Fruit fly (Drosophila melanogaster) whole organism, embryonic: Measurements from ENCODE around the gene CG11811.

ENCODE experiments used
- B-H2 ChIP-seq: fragments of 200-800 bp; sonication (Bioruptor generic); optimal IDR thresholded peaks from 2 replicates; lab custom pipeline; 2018; ENCODE audit warnings: missing biosample characterization, mild to moderate bottlenecking, missing genetic modification characterization
- CG2116 ChIP-seq: fragments of 200-800 bp; sonication (Bioruptor generic); optimal IDR thresholded peaks from 3 replicates; lab custom pipeline; 2018; ENCODE audit warnings: missing biosample characterization, mild to moderate bottlenecking, missing genetic modification characterization
- CG7786 ChIP-seq: fragments of 200-800 bp; sonication (Bioruptor generic); optimal IDR thresholded peaks from 2 replicates; lab custom pipeline; 2016; ENCODE audit warnings: missing biosample characterization, missing genetic modification characterization
- CG9876 ChIP-seq: fragments of 200-800 bp; sonication (Bioruptor generic); optimal IDR thresholded peaks from 2 replicates; lab custom pipeline; 2016; ENCODE audit warnings: missing biosample characterization, missing genetic modification characterization
- p53 ChIP-seq: fragments of 200-800 bp; sonication (Bioruptor generic); optimal IDR thresholded peaks from 2 replicates; lab custom pipeline; 2016; ENCODE audit warnings: missing biosample characterization, missing genetic modification characterization
- unc-4 ChIP-seq: fragments of 200-800 bp; sonication (Bioruptor generic); IDR thresholded peaks from 2 replicates; pipeline ENCODE4 v1.3.6; 2022; ENCODE audit warnings: missing biosample characterization, missing genetic modification characterization; ENCODE audit not compliant: partially characterized antibody

DNA sequence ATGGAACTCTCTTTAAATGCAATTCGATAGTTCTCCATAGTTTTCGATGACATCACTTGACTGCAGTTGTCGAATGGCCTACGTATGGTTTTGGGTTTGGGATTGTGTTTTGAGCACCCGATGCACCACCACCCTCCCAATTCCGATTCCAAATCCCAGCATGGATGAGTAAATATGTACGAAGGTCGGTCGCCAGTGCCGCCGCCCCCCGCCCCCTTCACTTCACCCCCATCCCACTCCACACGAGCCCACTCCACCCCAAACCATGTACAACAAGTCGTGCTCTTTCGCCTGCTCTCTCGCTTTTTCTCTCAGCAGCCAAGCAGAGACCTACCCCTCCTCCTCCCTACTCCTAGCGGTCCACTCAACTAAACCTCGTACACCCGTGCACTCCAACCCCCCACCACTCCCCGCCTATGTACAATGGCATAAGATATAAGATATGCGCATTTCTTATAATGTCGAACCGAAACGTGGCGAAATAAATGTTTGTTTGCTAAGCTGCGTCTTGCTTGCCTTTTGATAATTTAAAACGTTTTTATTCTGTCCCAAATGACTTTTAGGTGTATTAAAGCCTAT, 10.0 kb upstream of the CG11811 start:
- TF ChIP-seq p53 (GFP tag; lab: Kevin White, UChicago) (no peak), CG9876 (no peak), unc-4 (GFP tag; lab: Robert Waterston, UW) (no peak), CG7786 (no peak), CG2116 (no peak), B-H2 (no peak)
